Worm (Caenorhabditis elegans) whole organism, mixed stage, embryonic: Measurements from ENCODE around the gene F14H8.4.

Experiments
- M03D4.4 ChIP-seq: sonication (generic microtip); optimal IDR thresholded peaks from 2 replicates; lab custom pipeline; 2017; ENCODE audit warnings: mild to moderate bottlenecking, missing genetic modification characterization, missing compliant biosample characterization
- bed-3 ChIP-seq: fragments of 200-800 bp; sonication (Bioruptor generic); optimal IDR thresholded peaks from 3 replicates; lab custom pipeline; 2018; ENCODE audit warnings: mild to moderate bottlenecking, missing genetic modification characterization, moderate library complexity, missing compliant biosample characterization
- blmp-1 ChIP-seq: fragments of 150-350 bp; optimal IDR thresholded peaks from 2 replicates; lab custom pipeline; 2014; ENCODE audit warnings: missing biosample characterization, missing genetic modification characterization
- ceh-39 ChIP-seq: fragments of 150-350 bp; optimal IDR thresholded peaks from 2 replicates; lab custom pipeline; 2014; ENCODE audit warnings: missing biosample characterization, missing genetic modification characterization
- ceh-43 ChIP-seq: fragments of 200-800 bp; sonication (Bioruptor generic); optimal IDR thresholded peaks from 2 replicates; lab custom pipeline; 2018; ENCODE audit warnings: mild to moderate bottlenecking, missing genetic modification characterization, moderate library complexity, missing compliant biosample characterization
- ceh-83 ChIP-seq: fragments of 200-800 bp; sonication (Bioruptor generic); optimal IDR thresholded peaks from 2 replicates; lab custom pipeline; 2018; ENCODE audit warnings: mild to moderate bottlenecking, missing genetic modification characterization, missing compliant biosample characterization
- ces-1 ChIP-seq: fragments of 150-350 bp; optimal IDR thresholded peaks from 2 replicates; lab custom pipeline; 2014; ENCODE audit warnings: missing biosample characterization, missing genetic modification reagents, missing genetic modification characterization
- cnd-1 ChIP-seq: fragments of 200-800 bp; sonication (Bioruptor generic); optimal IDR thresholded peaks from 2 replicates; lab custom pipeline; 2018; ENCODE audit warnings: mild to moderate bottlenecking, missing genetic modification characterization, missing compliant biosample characterization
- drap-1 ChIP-seq: fragments of 200-800 bp; sonication (Bioruptor generic); optimal IDR thresholded peaks from 3 replicates; lab custom pipeline; 2018; ENCODE audit warnings: mild to moderate bottlenecking, missing genetic modification characterization, missing compliant biosample characterization
- elt-1 ChIP-seq: sonication (generic microtip); optimal IDR thresholded peaks from 2 replicates; lab custom pipeline; 2017; ENCODE audit warnings: missing genetic modification characterization, mild to moderate bottlenecking, missing compliant biosample characterization, antibody characterized with exemption, moderate library complexity, borderline replicate concordance; ENCODE audit not compliant: insufficient read depth
- flh-1 ChIP-seq: fragments of 200-800 bp; sonication (Bioruptor generic); optimal IDR thresholded peaks from 2 replicates; lab custom pipeline; 2018; ENCODE audit warnings: mild to moderate bottlenecking, missing genetic modification characterization, moderate library complexity, missing compliant biosample characterization
- ham-2 ChIP-seq: fragments of 200-800 bp; sonication (Bioruptor generic); optimal IDR thresholded peaks from 2 replicates; lab custom pipeline; 2018; ENCODE audit warnings: mild to moderate bottlenecking, missing genetic modification characterization, missing compliant biosample characterization
- hlh-1 ChIP-seq: fragments of 150-350 bp; optimal IDR thresholded peaks from 2 replicates; lab custom pipeline; 2014; ENCODE audit warnings: missing biosample characterization, missing genetic modification reagents, missing genetic modification characterization
- lin-13 ChIP-seq: fragments of 150-350 bp; optimal IDR thresholded peaks from 2 replicates; lab custom pipeline; 2014; ENCODE audit warnings: missing biosample characterization, missing genetic modification characterization
- lin-32 ChIP-seq: fragments of 200-800 bp; sonication (Bioruptor generic); optimal IDR thresholded peaks from 2 replicates; lab custom pipeline; 2018; ENCODE audit warnings: mild to moderate bottlenecking, missing genetic modification characterization, missing compliant biosample characterization
- lsy-2 ChIP-seq: fragments of 150-350 bp; optimal IDR thresholded peaks from 2 replicates; lab custom pipeline; 2014; ENCODE audit warnings: missing biosample characterization, missing genetic modification characterization
- mab-5 ChIP-seq: fragments of 150-350 bp; optimal IDR thresholded peaks from 2 replicates; lab custom pipeline; 2014; ENCODE audit warnings: missing biosample characterization, missing genetic modification characterization
- mep-1 ChIP-seq: fragments of 150-350 bp; optimal IDR thresholded peaks from 2 replicates; lab custom pipeline; 2017; ENCODE audit warnings: missing biosample characterization, missing genetic modification reagents, missing genetic modification characterization, inconsistent platforms
- mls-2 ChIP-seq: sonication (generic microtip); optimal IDR thresholded peaks from 2 replicates; lab custom pipeline; 2016; ENCODE audit warnings: mild to moderate bottlenecking, missing genetic modification characterization, moderate library complexity, missing compliant biosample characterization
- nhr-12 ChIP-seq: fragments of 150-350 bp; optimal IDR thresholded peaks from 2 replicates; lab custom pipeline; 2014; ENCODE audit warnings: missing biosample characterization, missing genetic modification characterization
- nhr-2 ChIP-seq: fragments of 150-350 bp; optimal IDR thresholded peaks from 2 replicates; lab custom pipeline; 2014; ENCODE audit warnings: missing biosample characterization, missing genetic modification characterization
- nhr-237 ChIP-seq: fragments of 150-350 bp; optimal IDR thresholded peaks from 2 replicates; lab custom pipeline; 2014; ENCODE audit warnings: missing biosample characterization, missing genetic modification characterization
- nhr-28 ChIP-seq: fragments of 150-350 bp; optimal IDR thresholded peaks from 2 replicates; lab custom pipeline; 2014; ENCODE audit warnings: missing biosample characterization, missing genetic modification characterization
- nhr-76 ChIP-seq: sonication (generic microtip); optimal IDR thresholded peaks from 2 replicates; lab custom pipeline; 2017; ENCODE audit warnings: missing biosample characterization, missing genetic modification characterization
- pha-4 ChIP-seq: fragments of 150-350 bp; optimal IDR thresholded peaks from 2 replicates; lab custom pipeline; 2018; ENCODE audit warnings: missing biosample characterization, missing genetic modification reagents, missing genetic modification characterization
- sem-2 ChIP-seq: fragments of 200-800 bp; sonication (Bioruptor generic); optimal IDR thresholded peaks from 2 replicates; lab custom pipeline; 2018; ENCODE audit warnings: mild to moderate bottlenecking, missing genetic modification characterization, missing compliant biosample characterization
- snpc-4 ChIP-seq: fragments of 150-350 bp; optimal IDR thresholded peaks from 2 replicates; lab custom pipeline; 2014; ENCODE audit warnings: missing biosample characterization, missing genetic modification characterization
- sptf-1 ChIP-seq: sonication (generic microtip); optimal IDR thresholded peaks from 2 replicates; lab custom pipeline; 2017; ENCODE audit warnings: mild to moderate bottlenecking, missing genetic modification characterization, moderate library complexity, missing compliant biosample characterization
- tbx-8 ChIP-seq: fragments of 200-800 bp; sonication (Bioruptor generic); optimal IDR thresholded peaks from 2 replicates; lab custom pipeline; 2018; ENCODE audit warnings: mild to moderate bottlenecking, missing genetic modification characterization, moderate library complexity, missing compliant biosample characterization
- unc-120 ChIP-seq: sonication (generic microtip); optimal IDR thresholded peaks from 2 replicates; lab custom pipeline; 2017; ENCODE audit warnings: missing genetic modification characterization, missing compliant biosample characterization; ENCODE audit not compliant: poor library complexity, severe bottlenecking
- unc-39 ChIP-seq: fragments of 150-350 bp; optimal IDR thresholded peaks from 2 replicates; lab custom pipeline; 2014; ENCODE audit warnings: missing biosample characterization, missing genetic modification characterization
- unc-62 ChIP-seq: fragments of 150-350 bp; optimal IDR thresholded peaks from 2 replicates; lab custom pipeline; 2014; ENCODE audit warnings: missing biosample characterization, missing genetic modification reagents, missing genetic modification characterization
- zip-8 ChIP-seq: fragments of 150-350 bp; optimal IDR thresholded peaks from 2 replicates; lab custom pipeline; 2014; ENCODE audit warnings: missing biosample characterization, missing genetic modification characterization
- ztf-11 ChIP-seq: fragments of 150-350 bp; optimal IDR thresholded peaks from 2 replicates; lab custom pipeline; 2014; ENCODE audit warnings: missing biosample characterization, missing genetic modification characterization

The F14H8.4 gene

ce11 chrV:15004800-15005199, 18.8 kb upstream of the F14H8.4 start, which contains the start of gene hrde-2:
hrde-2 (plus strand) TSS chrV:15005100.
- no peak for TF ChIP-seq zip-8 (tag; lab: Kevin White, UChicago)
- TF ChIP-seq mep-1 = no peak
- TF ChIP-seq nhr-76 (tag; lab: Kevin White, UChicago) = no peak
- TF ChIP-seq snpc-4 (tag; lab: Kevin White, UChicago) = no peak
- TF ChIP-seq pha-4 (tag; lab: Kevin White, UChicago) = no peak
- no peak for TF ChIP-seq unc-62 (GFP tag; lab: Kevin White, UChicago)
- no peak for TF ChIP-seq ham-2 (GFP tag; lab: Kevin White, UChicago)
- no peak for TF ChIP-seq blmp-1
- no peak for TF ChIP-seq nhr-12 (tag; lab: Kevin White, UChicago)
- TF ChIP-seq hlh-1 = no peak
- TF ChIP-seq mab-5 (tag; lab: Kevin White, UChicago) = no peak
- no peak for TF ChIP-seq bed-3 (GFP tag; lab: Kevin White, UChicago)
- no peak for TF ChIP-seq nhr-237
- TF ChIP-seq unc-39 (tag; lab: Kevin White, UChicago) = no peak
- TF ChIP-seq elt-1 = no peak
- no peak for TF ChIP-seq ztf-11 (tag; lab: Kevin White, UChicago)
- no peak for TF ChIP-seq lin-32 (GFP tag; lab: Kevin White, UChicago)
- TF ChIP-seq nhr-28 (tag; lab: Kevin White, UChicago) = no peak
- TF ChIP-seq, all 35 proteins: peak for 0

ce11 chrV:15011560-15011959, 12.1 kb upstream of the F14H8.4 start, which contains the start of gene nmr-2:
nmr-2 (minus strand) TSS chrV:15011660.
- TF ChIP-seq nhr-2 (tag; lab: Kevin White, UChicago) = no peak
- no peak for TF ChIP-seq mab-5 (tag; lab: Kevin White, UChicago)
- no peak for TF ChIP-seq zip-8 (tag; lab: Kevin White, UChicago)
- no peak for TF ChIP-seq sem-2 (GFP tag; lab: Kevin White, UChicago)
- TF ChIP-seq tbx-8 = no peak
- TF ChIP-seq nhr-76 (tag; lab: Kevin White, UChicago) = no peak
- no peak for TF ChIP-seq ceh-83 (GFP tag; lab: Kevin White, UChicago)
- TF ChIP-seq ces-1 (GFP tag; lab: Kevin White, UChicago) = no peak
- no peak for TF ChIP-seq nhr-237
- no peak for TF ChIP-seq drap-1
- TF ChIP-seq ztf-11 (tag; lab: Kevin White, UChicago) = no peak
- TF ChIP-seq mls-2 (tag; lab: Kevin White, UChicago) = no peak
- no peak for TF ChIP-seq lin-32 (GFP tag; lab: Kevin White, UChicago)
- TF ChIP-seq ham-2 (GFP tag; lab: Kevin White, UChicago) = no peak
- TF ChIP-seq snpc-4 (tag; lab: Kevin White, UChicago) = no peak
- no peak for TF ChIP-seq elt-1
- TF ChIP-seq nhr-28 (tag; lab: Kevin White, UChicago) = no peak
- TF ChIP-seq lin-13 (tag; lab: Kevin White, UChicago) = no peak
- TF ChIP-seq blmp-1 = no peak

DNA sequence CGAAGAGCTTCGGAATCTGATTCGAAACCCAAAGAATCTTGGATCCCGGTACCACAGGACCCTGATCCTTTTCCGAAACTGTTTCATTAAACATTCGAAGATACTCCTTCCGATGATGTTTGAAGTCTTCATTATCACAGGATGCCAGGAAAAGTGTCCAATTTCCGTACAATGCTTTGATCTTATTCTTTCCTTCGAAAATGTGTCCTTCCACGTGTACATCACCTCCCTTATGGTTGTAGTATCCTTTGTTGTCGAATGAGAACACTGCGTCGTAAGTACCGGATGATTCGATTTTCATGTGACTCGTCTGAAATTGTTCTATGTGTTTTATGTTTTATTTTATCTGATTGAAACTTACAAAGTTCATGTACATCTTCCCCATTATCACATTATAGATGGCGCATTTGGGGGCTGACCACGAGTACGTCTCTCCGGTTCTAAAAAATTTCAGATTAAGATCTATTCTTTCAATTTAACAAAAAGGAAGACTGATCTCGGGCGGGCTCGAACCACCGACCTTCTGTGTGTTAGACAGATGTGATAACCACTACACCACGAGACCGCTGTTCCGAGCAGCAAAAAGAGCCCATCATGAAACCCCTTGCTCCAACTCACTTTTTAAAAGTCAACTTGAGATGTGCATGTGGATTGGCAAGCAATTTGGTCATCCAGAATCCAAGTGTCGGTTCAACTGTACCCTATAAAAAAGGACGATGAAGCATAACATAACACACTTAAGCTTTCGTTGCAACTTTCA, 10.9 kb upstream of the F14H8.4 start:
- TF ChIP-seq sem-2 (GFP tag; lab: Kevin White, UChicago) = peak; percentile 10
- no peak for TF ChIP-seq drap-1

DNA sequence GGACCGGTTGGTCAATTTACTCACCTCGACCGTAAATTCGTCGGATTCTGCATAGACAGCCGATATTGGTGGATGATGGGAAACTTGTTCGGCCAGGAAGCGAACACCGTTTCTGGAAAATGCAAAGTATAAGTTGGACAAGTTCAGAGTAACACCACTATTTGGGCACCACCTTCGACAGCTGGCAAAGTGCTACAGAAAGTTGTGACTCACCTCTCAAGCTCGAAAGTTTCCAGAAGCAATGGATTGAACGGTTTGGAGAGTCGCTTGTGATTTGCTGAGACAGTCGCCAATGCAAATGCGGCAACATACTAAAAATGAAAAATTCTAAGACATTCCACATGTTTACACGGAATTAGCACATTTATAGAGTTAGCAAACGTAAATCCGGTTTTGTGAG, 10.3 kb upstream of the F14H8.4 start:
- TF ChIP-seq sptf-1 (tag; lab: Kevin White, UChicago) = no peak
- no peak for TF ChIP-seq flh-1 (GFP tag; lab: Kevin White, UChicago)
- TF ChIP-seq ceh-83 (GFP tag; lab: Kevin White, UChicago) = no peak
- no peak for TF ChIP-seq bed-3 (GFP tag; lab: Kevin White, UChicago)
- TF ChIP-seq mls-2 (tag; lab: Kevin White, UChicago) = no peak
- no peak for TF ChIP-seq ham-2 (GFP tag; lab: Kevin White, UChicago)
- TF ChIP-seq nhr-12 (tag; lab: Kevin White, UChicago) = no peak
- no peak for TF ChIP-seq drap-1
- no peak for TF ChIP-seq ceh-43 (GFP tag; lab: Kevin White, UChicago)
- no peak for TF ChIP-seq cnd-1 (tag; lab: Kevin White, UChicago)
- TF ChIP-seq snpc-4 (tag; lab: Kevin White, UChicago) = no peak

ce11 chrV:15014164-15014563, 9.5 kb upstream of the F14H8.4 start, which contains the start of gene obr-2:
obr-2 (minus strand) TSS chrV:15014264.
- TF ChIP-seq cnd-1 (tag; lab: Kevin White, UChicago) (no peak), zip-8 (tag; lab: Kevin White, UChicago) (no peak), nhr-28 (tag; lab: Kevin White, UChicago) (no peak), pha-4 (tag; lab: Kevin White, UChicago) (no peak), lsy-2 (tag; lab: Kevin White, UChicago) (no peak), nhr-12 (tag; lab: Kevin White, UChicago) (no peak), unc-120 (tag; lab: Kevin White, UChicago) (no peak), ceh-83 (GFP tag; lab: Kevin White, UChicago) (no peak), mls-2 (tag; lab: Kevin White, UChicago) (no peak), nhr-76 (tag; lab: Kevin White, UChicago) (no peak), ham-2 (GFP tag; lab: Kevin White, UChicago) (no peak), sptf-1 (tag; lab: Kevin White, UChicago) (no peak), sem-2 (GFP tag; lab: Kevin White, UChicago) (no peak), M03D4.4 (tag; lab: Kevin White, UChicago) (no peak), tbx-8 (no peak), unc-39 (tag; lab: Kevin White, UChicago) (no peak), snpc-4 (tag; lab: Kevin White, UChicago) (no peak), blmp-1 (no peak), ceh-39 (tag; lab: Kevin White, UChicago) (no peak)
- TF ChIP-seq, all 35 proteins: peak for 0
